Worm (Caenorhabditis elegans) whole organism, late embryonic: ENCODE measurements around the gene B0303.14.

Source experiments
- K02D7.2 ChIP-seq: sonication (generic microtip); optimal IDR thresholded peaks from 2 replicates; lab custom pipeline; 2017; ENCODE audit warnings: mild to moderate bottlenecking, missing genetic modification characterization, missing compliant biosample characterization
- T23F11.4 ChIP-seq: fragments of 200-800 bp; sonication (Bioruptor generic); optimal IDR thresholded peaks from 2 replicates; lab custom pipeline; 2018; ENCODE audit warnings: mild to moderate bottlenecking, missing genetic modification characterization, missing compliant biosample characterization
- Y22D7AL.16 ChIP-seq: sonication (generic microtip); optimal IDR thresholded peaks from 2 replicates; lab custom pipeline; 2016; ENCODE audit warnings: missing genetic modification characterization, missing compliant biosample characterization
- ceh-18 ChIP-seq: sonication (generic microtip); optimal IDR thresholded peaks from 2 replicates; lab custom pipeline; 2016; ENCODE audit warnings: missing genetic modification characterization, missing compliant biosample characterization
- ceh-19 ChIP-seq: fragments of 200-800 bp; sonication (Bioruptor generic); optimal IDR thresholded peaks from 2 replicates; lab custom pipeline; 2018; ENCODE audit warnings: mild to moderate bottlenecking, missing genetic modification characterization, missing compliant biosample characterization
- ceh-22 ChIP-seq: sonication (generic microtip); optimal IDR thresholded peaks from 2 replicates; lab custom pipeline; 2017; ENCODE audit warnings: missing biosample characterization, missing genetic modification characterization
- ceh-24 ChIP-seq: sonication (generic microtip); optimal IDR thresholded peaks from 2 replicates; lab custom pipeline; 2016; ENCODE audit warnings: mild to moderate bottlenecking, missing genetic modification characterization, missing compliant biosample characterization
- ceh-30 ChIP-seq: fragments of 150-350 bp; optimal IDR thresholded peaks from 2 replicates; lab custom pipeline; 2014; ENCODE audit warnings: missing biosample characterization, missing genetic modification characterization
- ceh-31 ChIP-seq: sonication (generic microtip); optimal IDR thresholded peaks from 2 replicates; lab custom pipeline; 2016; ENCODE audit warnings: missing genetic modification characterization, missing compliant biosample characterization
- ceh-45 ChIP-seq: fragments of 200-800 bp; sonication (Bioruptor generic); IDR thresholded peaks from 2 replicates; pipeline ENCODE4 v1.3.6; 2022; ENCODE audit warnings: missing genetic modification reagents, missing genetic modification characterization, missing compliant biosample characterization
- ceh-6 ChIP-seq: fragments of 200-800 bp; sonication (Bioruptor generic); optimal IDR thresholded peaks from 2 replicates; lab custom pipeline; 2018; ENCODE audit warnings: mild to moderate bottlenecking, missing genetic modification characterization, missing compliant biosample characterization
- ceh-9 ChIP-seq: sonication (generic microtip); optimal IDR thresholded peaks from 2 replicates; lab custom pipeline; 2016; ENCODE audit warnings: mild to moderate bottlenecking, missing genetic modification characterization, inconsistent platforms, missing compliant biosample characterization
- che-1 ChIP-seq: sonication (generic microtip); optimal IDR thresholded peaks from 2 replicates; lab custom pipeline; 2016; ENCODE audit warnings: mild to moderate bottlenecking, missing genetic modification characterization, missing compliant biosample characterization
- dmd-4 ChIP-seq: sonication (generic microtip); optimal IDR thresholded peaks from 2 replicates; lab custom pipeline; 2016; ENCODE audit warnings: borderline replicate concordance, missing genetic modification characterization, missing compliant biosample characterization
- dve-1 ChIP-seq: sonication (generic microtip); optimal IDR thresholded peaks from 2 replicates; lab custom pipeline; 2017; ENCODE audit warnings: antibody characterized with exemption, mild to moderate bottlenecking, missing genetic modification characterization, missing compliant biosample characterization
- elt-4 ChIP-seq: sonication (generic microtip); optimal IDR thresholded peaks from 2 replicates; lab custom pipeline; 2016; ENCODE audit warnings: missing genetic modification characterization, missing compliant biosample characterization
- eyg-1 ChIP-seq: sonication (generic microtip); optimal IDR thresholded peaks from 2 replicates; lab custom pipeline; 2016; ENCODE audit warnings: missing genotype, missing genetic modification characterization, missing compliant biosample characterization
- fkh-6 ChIP-seq: sonication (generic microtip); optimal IDR thresholded peaks from 2 replicates; lab custom pipeline; 2016; ENCODE audit warnings: missing genetic modification characterization, missing compliant biosample characterization
- hlh-30 ChIP-seq: sonication (generic microtip); optimal IDR thresholded peaks from 2 replicates; lab custom pipeline; 2017; ENCODE audit warnings: antibody characterized with exemption, missing genetic modification characterization, missing compliant biosample characterization; ENCODE audit not compliant: insufficient read depth
- hlh-6 ChIP-seq: sonication (generic microtip); optimal IDR thresholded peaks from 2 replicates; lab custom pipeline; 2016; ENCODE audit warnings: missing genotype, missing genetic modification characterization, missing compliant biosample characterization
- lim-6 ChIP-seq: sonication (generic microtip); optimal IDR thresholded peaks from 2 replicates; lab custom pipeline; 2016; ENCODE audit warnings: missing genetic modification characterization, missing compliant biosample characterization
- madf-2 ChIP-seq: sonication (generic microtip); optimal IDR thresholded peaks from 2 replicates; lab custom pipeline; 2017; ENCODE audit warnings: missing genetic modification characterization, missing compliant biosample characterization
- nfya-1 ChIP-seq: sonication (generic microtip); optimal IDR thresholded peaks from 2 replicates; lab custom pipeline; 2017; ENCODE audit warnings: missing genetic modification characterization, mild to moderate bottlenecking, missing compliant biosample characterization, antibody characterized with exemption, moderate library complexity
- npax-4 ChIP-seq: sonication (generic microtip); optimal IDR thresholded peaks from 2 replicates; lab custom pipeline; 2016; ENCODE audit warnings: missing genetic modification characterization, missing compliant biosample characterization
- odd-2 ChIP-seq: sonication (generic microtip); optimal IDR thresholded peaks from 2 replicates; lab custom pipeline; 2017; ENCODE audit warnings: antibody characterized with exemption, mild to moderate bottlenecking, missing genetic modification characterization, missing compliant biosample characterization
- pag-3 ChIP-seq: sonication (generic microtip); optimal IDR thresholded peaks from 2 replicates; lab custom pipeline; 2016; ENCODE audit warnings: missing compliant biosample characterization, missing genetic modification characterization, borderline replicate concordance
- pat-9 ChIP-seq: fragments of 200-800 bp; sonication (Bioruptor generic); optimal IDR thresholded peaks from 2 replicates; lab custom pipeline; 2018; ENCODE audit warnings: mild to moderate bottlenecking, missing genetic modification characterization, moderate library complexity, missing compliant biosample characterization
- pax-1 ChIP-seq: fragments of 150-350 bp; optimal IDR thresholded peaks from 2 replicates; lab custom pipeline; 2014; ENCODE audit warnings: missing biosample characterization, missing genetic modification characterization
- pqm-1 ChIP-seq: sonication (generic microtip); optimal IDR thresholded peaks from 2 replicates; lab custom pipeline; 2016; ENCODE audit warnings: missing genetic modification characterization, missing compliant biosample characterization
- pros-1 ChIP-seq: fragments of 150-350 bp; optimal IDR thresholded peaks from 2 replicates; lab custom pipeline; 2014; ENCODE audit warnings: missing biosample characterization, missing genetic modification reagents, missing genetic modification characterization
- sdc-2 ChIP-seq: sonication (generic microtip); optimal IDR thresholded peaks from 2 replicates; lab custom pipeline; 2016; ENCODE audit warnings: missing genotype, missing genetic modification characterization, missing compliant biosample characterization
- sox-2 ChIP-seq: fragments of 200-800 bp; sonication (Bioruptor generic); IDR thresholded peaks from 2 replicates; pipeline ENCODE4 v1.3.6; 2022; ENCODE audit warnings: missing genetic modification reagents, missing genetic modification characterization, missing compliant biosample characterization
- sox-4 ChIP-seq: sonication (generic microtip); optimal IDR thresholded peaks from 2 replicates; lab custom pipeline; 2017; ENCODE audit warnings: mild to moderate bottlenecking, missing genetic modification characterization, inconsistent platforms, missing compliant biosample characterization
- syd-9 ChIP-seq: sonication (generic microtip); optimal IDR thresholded peaks from 2 replicates; lab custom pipeline; 2016; ENCODE audit warnings: mild to moderate bottlenecking, missing genetic modification characterization, moderate library complexity, missing compliant biosample characterization
- tbx-2 ChIP-seq: sonication (generic microtip); optimal IDR thresholded peaks from 2 replicates; lab custom pipeline; 2016; ENCODE audit warnings: missing genetic modification characterization, missing compliant biosample characterization
- unc-42 ChIP-seq: sonication (generic microtip); optimal IDR thresholded peaks from 2 replicates; lab custom pipeline; 2016; ENCODE audit warnings: missing genotype, missing genetic modification characterization, missing compliant biosample characterization
- unc-55 ChIP-seq: sonication (generic microtip); optimal IDR thresholded peaks from 2 replicates; lab custom pipeline; 2017; ENCODE audit warnings: missing biosample characterization, missing genetic modification reagents, missing genetic modification characterization
- unc-86 ChIP-seq: sonication (generic microtip); optimal IDR thresholded peaks from 2 replicates; lab custom pipeline; 2016; ENCODE audit warnings: missing genetic modification characterization, missing compliant biosample characterization
- ztf-16 ChIP-seq: sonication (generic microtip); optimal IDR thresholded peaks from 2 replicates; lab custom pipeline; 2017; ENCODE audit warnings: missing genetic modification characterization, missing compliant biosample characterization

B0303.14 gene

DNA sequence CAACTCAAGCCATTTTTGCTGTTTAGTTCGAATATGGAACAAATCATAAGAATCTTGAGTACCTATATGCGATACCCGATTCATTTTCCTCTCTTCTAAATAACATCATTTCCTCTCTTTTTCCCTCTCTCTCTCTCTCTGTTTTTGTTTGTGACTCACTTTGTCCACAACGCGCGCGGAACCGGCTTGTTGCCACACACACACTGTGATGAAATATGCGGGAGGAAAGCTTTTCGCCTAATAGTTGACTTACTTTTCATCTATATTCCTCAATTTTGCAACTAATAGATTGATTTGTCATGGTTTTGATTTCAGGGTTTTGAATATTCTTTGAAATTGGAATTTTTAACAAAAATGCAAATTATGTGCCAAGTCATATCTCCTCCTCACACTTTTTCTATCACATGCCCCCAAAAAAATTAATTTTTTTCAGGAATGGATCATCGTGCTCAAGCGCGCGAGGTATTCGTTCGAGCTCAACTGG is 3.8 kb upstream of the B0303.14 start, which contains the start of gene hipr-1:
Gene hipr-1, plus strand, starts transcription at position 434 of the 484 bp plus-strand sequence.
- no peak for TF ChIP-seq lim-6 (tag; lab: Kevin White, UChicago)
- TF ChIP-seq ceh-24 (tag; lab: Kevin White, UChicago), result no peak
- TF ChIP-seq dmd-4 (tag; lab: Kevin White, UChicago), result no peak
- TF ChIP-seq sox-2 (GFP tag; lab: Robert Waterston, UW), result no peak
- no peak for TF ChIP-seq unc-86 (tag; lab: Kevin White, UChicago)
- TF ChIP-seq unc-42 (tag; lab: Kevin White, UChicago), result no peak
- TF ChIP-seq pqm-1, result no peak
- no peak for TF ChIP-seq sox-4 (tag; lab: Kevin White, UChicago)
- TF ChIP-seq ceh-18 (tag; lab: Kevin White, UChicago), result no peak

ce11 chrIII:8719105-8719504 is 3.1 kb upstream of the B0303.14 start:
- TF ChIP-seq ceh-18 (tag; lab: Kevin White, UChicago) (no peak), unc-42 (tag; lab: Kevin White, UChicago) (no peak), pros-1 (tag; lab: Kevin White, UChicago) (no peak), tbx-2 (tag; lab: Kevin White, UChicago) (no peak), npax-4 (tag; lab: Kevin White, UChicago) (no peak), Y22D7AL.16 (tag; lab: Kevin White, UChicago) (no peak), odd-2 (no peak), ceh-45 (GFP tag; lab: Robert Waterston, UW) (no peak), ceh-9 (tag; lab: Kevin White, UChicago) (no peak), pax-1 (tag; lab: Kevin White, UChicago) (no peak), elt-4 (no peak), ceh-31 (tag; lab: Kevin White, UChicago) (no peak), pat-9 (tag; lab: Kevin White, UChicago) (no peak), K02D7.2 (tag; lab: Kevin White, UChicago) (no peak)

DNA sequence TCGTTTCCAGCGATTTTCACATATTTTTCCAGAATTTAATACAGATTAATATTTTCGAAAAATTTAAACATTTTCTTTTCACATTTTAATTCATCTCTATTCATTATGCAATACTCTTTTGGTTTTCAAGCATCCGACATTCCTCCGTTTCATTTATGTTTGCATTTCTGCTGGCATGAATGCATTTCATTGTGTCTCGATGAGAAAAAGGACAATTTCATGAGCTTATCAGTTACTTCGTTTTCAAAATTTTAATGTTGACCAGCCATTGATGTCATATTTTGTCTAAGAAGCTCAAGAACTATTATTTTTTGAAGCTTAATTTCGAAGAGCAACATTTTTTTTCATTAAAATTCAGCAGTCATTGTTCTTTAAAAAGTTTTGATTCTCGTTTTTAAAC is 2.6 kb upstream of the B0303.14 start:
- no peak for TF ChIP-seq ztf-16 (tag; lab: Kevin White, UChicago)
- TF ChIP-seq hlh-6 (tag; lab: Kevin White, UChicago), result no peak
- no peak for TF ChIP-seq ceh-6 (GFP tag; lab: Kevin White, UChicago)
- TF ChIP-seq ceh-22 (tag; lab: Kevin White, UChicago), result no peak
- no peak for TF ChIP-seq che-1 (tag; lab: Kevin White, UChicago)
- TF ChIP-seq ceh-19 (GFP tag; lab: Kevin White, UChicago), result no peak
- no peak for TF ChIP-seq ceh-30 (tag; lab: Kevin White, UChicago)
- TF ChIP-seq hlh-30 (tag; lab: Kevin White, UChicago), result no peak
- TF ChIP-seq eyg-1, result no peak
- no peak for TF ChIP-seq syd-9 (tag; lab: Kevin White, UChicago)
- TF ChIP-seq pax-1 (tag; lab: Kevin White, UChicago), result no peak
- no peak for TF ChIP-seq fkh-6 (tag; lab: Kevin White, UChicago)
- no peak for TF ChIP-seq dve-1 (tag; lab: Kevin White, UChicago)
- TF ChIP-seq madf-2, result no peak
- TF ChIP-seq nfya-1, result no peak
- no peak for TF ChIP-seq pros-1 (tag; lab: Kevin White, UChicago)
- no peak for TF ChIP-seq pag-3 (tag; lab: Kevin White, UChicago)
- no peak for TF ChIP-seq sdc-2 (tag; lab: Kevin White, UChicago)
- TF ChIP-seq pqm-1, result no peak

ce11 chrIII:8717231-8717694 is 1.3 kb upstream of the B0303.14 start, which contains the start of gene mrpl-11:
Gene mrpl-11, plus strand, starts transcription at chrIII:8717644.
- no peak for TF ChIP-seq ceh-6 (GFP tag; lab: Kevin White, UChicago)
- TF ChIP-seq unc-55 (GFP tag; lab: Kevin White, UChicago), result no peak
- TF ChIP-seq pros-1 (tag; lab: Kevin White, UChicago), result no peak
- no peak for TF ChIP-seq T23F11.4
- TF ChIP-seq unc-86 (tag; lab: Kevin White, UChicago), result no peak
- no peak for TF ChIP-seq che-1 (tag; lab: Kevin White, UChicago)
